Fruit fly (Drosophila melanogaster): Measurements from ENCODE around the gene Eip74EF.
A peak's percentile ranks its signal among the peaks of the same experiment; 100 is the strongest.

Eip74EF gene

dm6 chr3L:17557215-17557904, 61.8 kb downstream of the Eip74EF start, which contains the start of gene CycT (continued):
- no peak for TF ChIP-seq tgo (GFP tag; IDR thresholded peaks at IDR 0.05)
- no peak for TF ChIP-seq usp (GFP tag; optimal IDR thresholded peaks at IDR 0.05)
- no peak for TF ChIP-seq CG13424 (tag; optimal IDR thresholded peaks at IDR 0.05)
- no peak for TF ChIP-seq CG8765 (GFP tag; IDR thresholded peaks at IDR 0.05)
- no peak for TF ChIP-seq ase (GFP tag; IDR thresholded peaks at IDR 0.05)
- TF ChIP-seq trh (GFP tag; optimal IDR thresholded peaks at IDR 0.05) = no peak
- TF ChIP-seq CG31224 (GFP tag; IDR thresholded peaks at IDR 0.05) = peak; percentile 25; the same call in 1 of the 2 replicates
- no peak for TF ChIP-seq D19B (GFP tag; optimal IDR thresholded peaks at IDR 0.05)
- no peak for TF ChIP-seq CG12942 (GFP tag; optimal IDR thresholded peaks at IDR 0.05)
- TF ChIP-seq inv (GFP tag; IDR thresholded peaks at IDR 0.05; ENCODE audit: partially characterized antibody) = peak; percentile 84
- peak in 1 of 3 experiments; percentile 75 for TF ChIP-seq Stat92E (GFP tag; optimal IDR thresholded peaks at IDR 0.05)
- TF ChIP-seq maf-S (GFP tag; optimal IDR thresholded peaks at IDR 0.05) = no peak
- no peak for TF ChIP-seq pita (GFP tag; optimal IDR thresholded peaks at IDR 0.05)
- TF ChIP-seq Poxn (GFP tag; IDR thresholded peaks at IDR 0.05) = no peak
- peak; percentile 89; the same call in 1 of the 2 replicates for TF ChIP-seq CG42726 (GFP tag; IDR thresholded peaks at IDR 0.05; ENCODE audit: partially characterized antibody)
- TF ChIP-seq CG3847 (GFP tag; IDR thresholded peaks at IDR 0.05) = peak; percentile 58
- no peak for TF ChIP-seq Dad (GFP tag; optimal IDR thresholded peaks at IDR 0.05)
- no peak for TF ChIP-seq Oaz (GFP tag; IDR thresholded peaks at IDR 0.05)
- TF ChIP-seq CG33213 (GFP tag; optimal IDR thresholded peaks at IDR 0.05) = peak; percentile 10
- TF ChIP-seq CG9932 (GFP tag; IDR thresholded peaks at IDR 0.05) = no peak; the same call in 1 of the 2 replicates
- TF ChIP-seq CG31365 (tag; optimal IDR thresholded peaks at IDR 0.05) = peak; percentile 71
- TF ChIP-seq crp (GFP tag; optimal IDR thresholded peaks at IDR 0.05) = peak in 1 of 2 experiments; percentile 18
- TF ChIP-seq ac (GFP tag; optimal IDR thresholded peaks at IDR 0.05) = no peak
- no peak for TF ChIP-seq chif (GFP tag; optimal IDR thresholded peaks at IDR 0.05)
- TF ChIP-seq Myb (GFP tag; optimal IDR thresholded peaks at IDR 0.05) = peak; percentile 83
- TF ChIP-seq CG17385 (GFP tag; optimal IDR thresholded peaks at IDR 0.05) = peak; percentile 52
- no peak for TF ChIP-seq bowl (GFP tag; IDR thresholded peaks at IDR 0.05)
- TF ChIP-seq HLHmδ (GFP tag; optimal IDR thresholded peaks at IDR 0.05) = peak; percentile 41
- peak; percentile 61 for TF ChIP-seq Hand (GFP tag; optimal IDR thresholded peaks at IDR 0.05)
- TF ChIP-seq CG9609 (GFP tag; optimal IDR thresholded peaks at IDR 0.05) = peak; percentile 8
- peak; percentile 76 for TF ChIP-seq hb (GFP tag; IDR thresholded peaks at IDR 0.05; ENCODE audit: partially characterized antibody)
- no peak for TF ChIP-seq lov (optimal IDR thresholded peaks at IDR 0.05)
- no peak for TF ChIP-seq lov (GFP tag; IDR thresholded peaks at IDR 0.05)
- TF ChIP-seq z (GFP tag; IDR thresholded peaks at IDR 0.05) = no peak
- TF ChIP-seq nerfin-1 (tag; optimal IDR thresholded peaks at IDR 0.05) = peak; percentile 68
- TF ChIP-seq CG34224 (GFP tag; IDR thresholded peaks at IDR 0.05; ENCODE audit: partially characterized antibody) = peak; percentile 80
- TF ChIP-seq E2f2 (GFP tag; IDR thresholded peaks at IDR 0.05) = peak; percentile 78
- TF ChIP-seq Dbx (GFP tag; IDR thresholded peaks at IDR 0.05) = peak; percentile 26; the same call in 1 of the 3 replicates
- no peak for TF ChIP-seq CG4820 (GFP tag; optimal IDR thresholded peaks at IDR 0.05)
- TF ChIP-seq lilli (GFP tag; optimal IDR thresholded peaks at IDR 0.05) = no peak
- no peak for TF ChIP-seq CG1024 (GFP tag; IDR thresholded peaks at IDR 0.05)
- peak; percentile 48 for TF ChIP-seq CG32767 (GFP tag; IDR thresholded peaks at IDR 0.05)
- TF ChIP-seq gem (tag; optimal IDR thresholded peaks at IDR 0.05) = no peak
- TF ChIP-seq NC2β (GFP tag; optimal IDR thresholded peaks at IDR 0.05) = peak; percentile 62
- no peak for TF ChIP-seq dimm (GFP tag; IDR thresholded peaks at IDR 0.05)
- peak; percentile 52 for TF ChIP-seq Sin3A (optimal IDR thresholded peaks at IDR 0.05)
- peak; percentile 85 for TF ChIP-seq sens (GFP tag)
- 0 out of 3 replicates have a peak, but pooled peaks have one; percentile 7 for TF ChIP-seq so (GFP tag; IDR thresholded peaks at IDR 0.05)
- no peak for TF ChIP-seq hkb (optimal IDR thresholded peaks at IDR 0.05)
- peak; percentile 67 for TF ChIP-seq hkb (GFP tag; IDR thresholded peaks at IDR 0.05)
- TF ChIP-seq fd3F (GFP tag; optimal IDR thresholded peaks at IDR 0.05) = peak; percentile 24
